Worm (Caenorhabditis elegans): ENCODE results near the gene dlst-1.

Gene dlst-1

DNA sequence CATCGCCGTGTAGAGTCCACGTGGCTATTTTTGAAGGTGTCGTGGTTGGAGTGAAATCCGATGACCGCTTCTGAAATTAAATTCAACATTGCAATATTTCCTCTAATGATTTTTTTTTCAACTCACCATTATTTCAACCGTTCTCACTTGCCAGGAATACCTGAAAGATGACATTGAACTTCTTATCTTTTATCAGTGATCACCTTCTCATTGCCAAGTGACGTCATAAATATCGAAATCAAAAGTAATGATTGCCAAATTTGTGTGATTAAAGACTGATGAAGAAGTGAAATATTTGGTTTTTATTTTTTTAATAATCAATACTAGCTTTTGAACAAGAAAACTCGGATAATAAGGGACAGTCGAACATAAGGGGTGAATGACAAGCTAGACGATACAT lies 2.1 kb downstream of the dlst-1 start, which contains the start of gene W02F12.4 (continued):
- TF ChIP-seq nhr-41 (GFP tag; IDR thresholded peaks at IDR 0.05) (no peak), lin-15B (tag; optimal IDR thresholded peaks at IDR 0.05) (no peak), zip-2 (tag; optimal IDR thresholded peaks at IDR 0.05) (no peak), dmd-9 (GFP tag; IDR thresholded peaks at IDR 0.05) (no peak), Y48G9A.11 (GFP tag; IDR thresholded peaks at IDR 0.05) (no peak), F49E8.2 (tag; optimal IDR thresholded peaks at IDR 0.05; ENCODE audit: borderline replicate concordance) (no peak), snpc-1.2 (GFP tag; IDR thresholded peaks at IDR 0.05) (no peak), F37D6.2 (tag; optimal IDR thresholded peaks at IDR 0.05) (no peak), hlh-11 (tag; optimal IDR thresholded peaks at IDR 0.05) (peak; percentile 66), madf-5 (GFP tag; IDR thresholded peaks at IDR 0.05) (no peak), tag-97 (GFP tag; IDR thresholded peaks at IDR 0.05) (no peak), dmd-8 (GFP tag; IDR thresholded peaks at IDR 0.05) (no peak), ZK337.2 (GFP tag; IDR thresholded peaks at IDR 0.05) (no peak), D1046.2 (GFP tag; IDR thresholded peaks at IDR 0.05) (no peak), zfp-2 (tag; optimal IDR thresholded peaks at IDR 0.05) (no peak), aha-1 (tag) (no peak), daf-16 (GFP tag; optimal IDR thresholded peaks at IDR 0.05) (no peak), daf-16 (tag; optimal IDR thresholded peaks at IDR 0.05) (peak; percentile 67), saeg-2 (GFP tag; IDR thresholded peaks at IDR 0.05) (no peak), ceh-44 (GFP tag; IDR thresholded peaks at IDR 0.05) (no peak), dpl-1 (GFP tag; optimal IDR thresholded peaks at IDR 0.05) (no peak), mep-1 (tag; optimal IDR thresholded peaks at IDR 0.05) (peak; percentile 58), skn-1 (tag; optimal IDR thresholded peaks at IDR 0.05) (no peak), nhr-11 (tag; optimal IDR thresholded peaks at IDR 0.05) (no peak), pqm-1 (tag; optimal IDR thresholded peaks at IDR 0.05) (peak; percentile 84), mxl-2 (GFP tag; conservative IDR thresholded peaks at IDR 0.05) (no peak), F10B5.3 (tag; optimal IDR thresholded peaks at IDR 0.05) (no peak), aly-2 (tag; optimal IDR thresholded peaks at IDR 0.05) (no peak), daf-8 (GFP tag; IDR thresholded peaks at IDR 0.05) (no peak), gei-8 (GFP tag; optimal IDR thresholded peaks at IDR 0.05) (no peak), lir-3 (tag; optimal IDR thresholded peaks at IDR 0.05) (no peak), lsy-2 (tag; optimal IDR thresholded peaks at IDR 0.05) (peak in 1 of 2 experiments; percentile 48)

- TF ChIP-seq mxl-3 (GFP tag; optimal IDR thresholded peaks at IDR 0.05) = no peak
- no peak for TF ChIP-seq fkh-10 (GFP tag; optimal IDR thresholded peaks at IDR 0.05)
- no peak for TF ChIP-seq dve-1 (tag; optimal IDR thresholded peaks at IDR 0.05; ENCODE audit: insufficient read depth)
- no peak for TF ChIP-seq set-16 (GFP tag; IDR thresholded peaks at IDR 0.05)
- no peak for TF ChIP-seq dmd-6 (GFP tag; IDR thresholded peaks at IDR 0.05)
- TF ChIP-seq spr-1 (tag; optimal IDR thresholded peaks at IDR 0.05) = no peak
- no peak for TF ChIP-seq snpc-4 (tag; optimal IDR thresholded peaks at IDR 0.05)
- no peak for TF ChIP-seq nhr-48 (tag; optimal IDR thresholded peaks at IDR 0.05)
- TF ChIP-seq jun-1 (tag; optimal IDR thresholded peaks at IDR 0.05) = no peak
- no peak for TF ChIP-seq nhr-102 (tag; optimal IDR thresholded peaks at IDR 0.05)
- no peak for TF ChIP-seq nhr-77 (tag; optimal IDR thresholded peaks at IDR 0.05)
- TF ChIP-seq php-3 (GFP tag; IDR thresholded peaks at IDR 0.05) = no peak
- no peak for TF ChIP-seq vab-7 (GFP tag; IDR thresholded peaks at IDR 0.05)
- TF ChIP-seq unc-130 (GFP tag; optimal IDR thresholded peaks at IDR 0.05) = no peak
- no peak for TF ChIP-seq ces-1 (GFP tag; optimal IDR thresholded peaks at IDR 0.05)
- no peak for TF ChIP-seq F10B5.3 (tag; optimal IDR thresholded peaks at IDR 0.05)
- TF ChIP-seq egl-43 (GFP tag; IDR thresholded peaks at IDR 0.05) = no peak
Measured at ce11 chrV:6705367-6705766, 3.5 kb downstream of the dlst-1 start.
